Worm (Caenorhabditis elegans) whole organism, L4/young adult: ENCODE results near the gene frm-7.

Experiments
- W03F9.2 ChIP-seq: fragments of 150-350 bp; optimal IDR thresholded peaks from 2 replicates; lab custom pipeline; 2014; ENCODE audit warnings: missing biosample characterization, missing genetic modification characterization
- dao-5 ChIP-seq: sonication (generic microtip); optimal IDR thresholded peaks from 2 replicates; lab custom pipeline; 2016; ENCODE audit warnings: missing genotype, missing genetic modification characterization, moderate library complexity, missing compliant biosample characterization
- him-1 ChIP-seq: sonication (generic microtip); optimal IDR thresholded peaks from 2 replicates; lab custom pipeline; 2016; ENCODE audit warnings: missing genotype, missing genetic modification reagents, missing genetic modification characterization, missing compliant biosample characterization

frm-7 gene

ce11 chrV:12351842-12352241, 49.6 kb downstream of the frm-7 start:
- TF ChIP-seq him-1 = no peak
- TF ChIP-seq dao-5 (tag; lab: Kevin White, UChicago) = no peak
- TF ChIP-seq W03F9.2 (tag; lab: Kevin White, UChicago) = no peak

DNA sequence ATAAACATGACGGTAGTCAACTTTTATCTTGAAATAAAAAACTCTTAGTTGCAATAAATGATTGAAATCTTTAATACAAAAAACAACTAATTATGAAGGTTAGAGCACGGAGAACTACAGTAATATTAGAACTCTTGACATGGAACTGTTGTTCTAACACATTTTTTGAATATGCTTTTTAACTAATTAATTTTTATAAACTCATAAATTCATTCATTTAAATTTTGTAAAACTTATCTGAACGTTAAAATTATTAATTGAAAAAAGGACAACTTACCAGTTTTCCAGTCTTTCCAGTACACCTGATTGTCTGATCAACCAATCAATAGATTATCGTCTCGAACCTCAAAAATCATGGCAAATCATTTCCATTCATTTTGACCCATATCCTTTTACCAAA, 50.2 kb downstream of the frm-7 start, which contains the start of gene sqt-3:
sqt-3 (plus strand) TSS at position 301 of the 400 bp plus-strand sequence.
- TF ChIP-seq him-1 (no peak), dao-5 (tag; lab: Kevin White, UChicago) (no peak), W03F9.2 (tag; lab: Kevin White, UChicago) (no peak)

ce11 chrV:12352881-12353280, 50.6 kb downstream of the frm-7 start:
- TF ChIP-seq him-1 (no peak), dao-5 (tag; lab: Kevin White, UChicago) (no peak), W03F9.2 (tag; lab: Kevin White, UChicago) (no peak)

- no peak for TF ChIP-seq dao-5 (tag; lab: Kevin White, UChicago)
- no peak for TF ChIP-seq him-1
- no peak for TF ChIP-seq W03F9.2 (tag; lab: Kevin White, UChicago)
Observed at ce11 chrV:12353505-12353904, 51.2 kb downstream of the frm-7 start.

ce11 chrV:12354193-12354830, 52.0 kb downstream of the frm-7 start:
- TF ChIP-seq dao-5 (tag; lab: Kevin White, UChicago) = no peak
